Worm (Caenorhabditis elegans) whole organism, L1 larva: ENCODE results near the gene lgc-57.

ENCODE experiments used
- F16B12.6 ChIP-seq: fragments of 150-350 bp; optimal IDR thresholded peaks from 2 replicates; lab custom pipeline; 2014; ENCODE audit warnings: missing biosample characterization, missing genetic modification characterization
- aly-2 ChIP-seq: fragments of 150-350 bp; optimal IDR thresholded peaks from 2 replicates; lab custom pipeline; 2014; ENCODE audit warnings: missing biosample characterization, missing genetic modification characterization
- lin-15B ChIP-seq: fragments of 150-350 bp; sonication (generic microtip); optimal IDR thresholded peaks from 3 replicates; lab custom pipeline; 2014; ENCODE audit warnings: missing biosample characterization, missing genetic modification characterization
- mep-1 ChIP-seq: fragments of 150-350 bp; optimal IDR thresholded peaks from 2 replicates; lab custom pipeline; 2014; ENCODE audit warnings: missing biosample characterization, missing genetic modification characterization
- nhr-11 ChIP-seq: fragments of 150-350 bp; optimal IDR thresholded peaks from 2 replicates; lab custom pipeline; 2014; ENCODE audit warnings: missing biosample characterization, missing genetic modification characterization
- nhr-237 ChIP-seq: fragments of 150-350 bp; optimal IDR thresholded peaks from 2 replicates; lab custom pipeline; 2014; ENCODE audit warnings: missing biosample characterization, missing genetic modification characterization
- rnt-1 ChIP-seq: sonication (generic microtip); optimal IDR thresholded peaks from 2 replicates; lab custom pipeline; 2016; ENCODE audit warnings: mild to moderate bottlenecking, missing genetic modification characterization, moderate library complexity, missing compliant biosample characterization
- snpc-4 ChIP-seq: fragments of 150-350 bp; optimal IDR thresholded peaks from 2 replicates; lab custom pipeline; 2014; ENCODE audit warnings: missing biosample characterization, missing genetic modification characterization
- sptf-1 ChIP-seq: fragments of 150-350 bp; optimal IDR thresholded peaks from 2 replicates; lab custom pipeline; 2014; ENCODE audit warnings: missing biosample characterization, missing genetic modification characterization

- TF ChIP-seq aly-2 (tag; lab: Kevin White, UChicago), result no peak
- no peak for TF ChIP-seq sptf-1 (tag; lab: Kevin White, UChicago)
- TF ChIP-seq nhr-11 (tag; lab: Kevin White, UChicago), result no peak
- TF ChIP-seq rnt-1 (tag; lab: Kevin White, UChicago), result no peak
- TF ChIP-seq lin-15B (tag; lab: Kevin White, UChicago), result no peak
- TF ChIP-seq nhr-237 (tag; lab: Kevin White, UChicago), result no peak
- no peak for TF ChIP-seq F16B12.6
- no peak for TF ChIP-seq snpc-4 (tag; lab: Kevin White, UChicago)
- TF ChIP-seq mep-1 (tag; lab: Kevin White, UChicago), result no peak
These were observed 9.9 kb upstream of the lgc-57 start for ce11 chrII:10684954-10685353.
